Fruit fly (Drosophila melanogaster): ENCODE data around the gene CG4281.

CG4281 gene

dm6 chrX:2065073-2065472 lies at the start of gene CG4281 (continued):
- TF ChIP-seq CG10321 (GFP tag; IDR thresholded peaks at IDR 0.05), result no peak
- peak; percentile 95 for TF ChIP-seq Doc3 (GFP tag; IDR thresholded peaks at IDR 0.05; ENCODE audit: partially characterized antibody)
- no peak for TF ChIP-seq Nf-YB (GFP tag; optimal IDR thresholded peaks at IDR 0.05)
- peak; percentile 98 for TF ChIP-seq Dll (GFP tag; IDR thresholded peaks at IDR 0.05; ENCODE audit: partially characterized antibody)
- peak; percentile 95 for TF ChIP-seq hbn (GFP tag; IDR thresholded peaks at IDR 0.05; ENCODE audit: partially characterized antibody)
- no peak for TF ChIP-seq kay (GFP tag; optimal IDR thresholded peaks at IDR 0.05)
- TF ChIP-seq ci (GFP tag; IDR thresholded peaks at IDR 0.05), result no peak
- TF ChIP-seq CoRest (tag; optimal IDR thresholded peaks at IDR 0.05), result peak; percentile 34
- peak; percentile 82 for TF ChIP-seq Sry-β (GFP tag; optimal IDR thresholded peaks at IDR 0.05)
- peak; percentile 82 for TF ChIP-seq ato (GFP tag; IDR thresholded peaks at IDR 0.05; ENCODE audit: partially characterized antibody)
- peak; percentile 93 for TF ChIP-seq Bgb (GFP tag; IDR thresholded peaks at IDR 0.05; ENCODE audit: partially characterized antibody)
- TF ChIP-seq E2f1 (GFP tag; IDR thresholded peaks at IDR 0.05), result no peak
- peak in 1 of 2 experiments; percentile 1 for TF ChIP-seq Pdp1 (GFP tag; optimal IDR thresholded peaks at IDR 0.05)
- peak in 1 of 2 experiments; percentile 3 for TF ChIP-seq Eip74EF (GFP tag; optimal IDR thresholded peaks at IDR 0.05)
- no peak for TF ChIP-seq bab2 (GFP tag; optimal IDR thresholded peaks at IDR 0.05)
- TF ChIP-seq CG6854 (GFP tag; optimal IDR thresholded peaks at IDR 0.05), result no peak
- no peak for TF ChIP-seq crp (GFP tag; optimal IDR thresholded peaks at IDR 0.05)
- peak; percentile 80 for TF ChIP-seq CG2116 (GFP tag; optimal IDR thresholded peaks at IDR 0.05)
- peak; percentile 8 for TF ChIP-seq CG4617 (GFP tag; optimal IDR thresholded peaks at IDR 0.05; ENCODE audit: borderline replicate concordance)
- peak; percentile 80 for TF ChIP-seq nerfin-2 (GFP tag; IDR thresholded peaks at IDR 0.05; ENCODE audit: partially characterized antibody)
- no peak for TF ChIP-seq H15 (GFP tag; IDR thresholded peaks at IDR 0.05)
- TF ChIP-seq CG13894 (tag; optimal IDR thresholded peaks at IDR 0.05), result peak; percentile 2
- TF ChIP-seq CG16813 (GFP tag; IDR thresholded peaks at IDR 0.05; ENCODE audit: partially characterized antibody), result peak; percentile 88
- 0 out of 2 replicates have a peak, but pooled peaks have one; percentile 21 for TF ChIP-seq CG31441 (GFP tag; IDR thresholded peaks at IDR 0.05)
- no peak for TF ChIP-seq bcd (GFP tag; optimal IDR thresholded peaks at IDR 0.05)
- TF ChIP-seq YL-1 (GFP tag; optimal IDR thresholded peaks at IDR 0.05), result peak; percentile 27
- TF ChIP-seq Myb (GFP tag; optimal IDR thresholded peaks at IDR 0.05), result peak; percentile 32

dm6 chrX:2112660-2113059 lies 47.7 kb upstream of the CG4281 start:
- TF ChIP-seq Tbp (GFP tag; optimal IDR thresholded peaks at IDR 0.05), result peak; percentile 25
- TF ChIP-seq CG9215 (GFP tag; IDR thresholded peaks at IDR 0.05), result no peak
- TF ChIP-seq Gsc (GFP tag; IDR thresholded peaks at IDR 0.05), result no peak
- TF ChIP-seq CG3995 (GFP tag; optimal IDR thresholded peaks at IDR 0.05), result peak; percentile 62
- TF ChIP-seq stwl (tag; optimal IDR thresholded peaks at IDR 0.05), result peak; percentile 33
- TF ChIP-seq Rfx (GFP tag; IDR thresholded peaks at IDR 0.05), result no peak
- no peak for TF ChIP-seq CG9437 (GFP tag; optimal IDR thresholded peaks at IDR 0.05)
- no peak for TF ChIP-seq fd3F (GFP tag; optimal IDR thresholded peaks at IDR 0.05)
- peak; percentile 66 for TF ChIP-seq pita (GFP tag; optimal IDR thresholded peaks at IDR 0.05)
- TF ChIP-seq CG3407 (GFP tag; optimal IDR thresholded peaks at IDR 0.05), result no peak
- TF ChIP-seq odd (GFP tag; optimal IDR thresholded peaks at IDR 0.05), result no peak
- TF ChIP-seq CG1603 (tag; optimal IDR thresholded peaks at IDR 0.05), result no peak
- peak; percentile 59 for TF ChIP-seq CG15514 (GFP tag; optimal IDR thresholded peaks at IDR 0.05)
- no peak for TF ChIP-seq pb (GFP tag; optimal IDR thresholded peaks at IDR 0.05)
- TF ChIP-seq CG1529 (GFP tag; optimal IDR thresholded peaks at IDR 0.05), result no peak
- no peak for TF ChIP-seq Spps (tag; optimal IDR thresholded peaks at IDR 0.05)
- peak; percentile 16 for TF ChIP-seq CG8290 (GFP tag; optimal IDR thresholded peaks at IDR 0.05)
- TF ChIP-seq CG8290 (tag; optimal IDR thresholded peaks at IDR 0.05), result no peak
- no peak for TF ChIP-seq CG7963 (GFP tag; IDR thresholded peaks at IDR 0.05; ENCODE audit: partially characterized antibody)
- no peak for TF ChIP-seq esg (GFP tag; conservative IDR thresholded peaks at IDR 0.05)
- no peak for TF ChIP-seq slbo (GFP tag; IDR thresholded peaks at IDR 0.05)
- no peak for TF ChIP-seq pros (GFP tag; optimal IDR thresholded peaks at IDR 0.05)
- no peak for TF ChIP-seq ab (GFP tag; optimal IDR thresholded peaks at IDR 0.05)
- no peak for TF ChIP-seq br (optimal IDR thresholded peaks at IDR 0.05)
- TF ChIP-seq H2.0 (GFP tag; IDR thresholded peaks at IDR 0.05), result no peak
